Fruit fly (Drosophila melanogaster) whole organism, embryonic: ENCODE data around the gene dbo.

ENCODE experiments used
- Awh ChIP-seq: fragments of 200-800 bp; sonication (Bioruptor generic); IDR thresholded peaks from 2 replicates; pipeline ENCODE4, ENCODE4 v1.3.6; 2022; ENCODE audit warnings: missing biosample characterization, missing genetic modification characterization
- B-H2 ChIP-seq: fragments of 200-800 bp; sonication (Bioruptor generic); optimal IDR thresholded peaks from 2 replicates; lab custom pipeline; 2018; ENCODE audit warnings: missing biosample characterization, mild to moderate bottlenecking, missing genetic modification characterization
- BtbVII ChIP-seq: fragments of 200-800 bp; sonication (Bioruptor generic); optimal IDR thresholded peaks from 3 replicates; lab custom pipeline; 2017; ENCODE audit warnings: missing biosample characterization, mild to moderate bottlenecking, missing genetic modification characterization
- CG10209 ChIP-seq: fragments of 200-800 bp; sonication (Bioruptor generic); optimal IDR thresholded peaks from 3 replicates; lab custom pipeline; 2017; ENCODE audit warnings: missing biosample characterization, mild to moderate bottlenecking, missing genetic modification characterization, missing genetic modification reagents
- CG10959 ChIP-seq: fragments of 200-800 bp; sonication (Bioruptor generic); IDR thresholded peaks from 2 replicates; pipeline ENCODE4 v1.3.6; 2022; ENCODE audit warnings: missing biosample characterization, missing genetic modification characterization
- CG11504 ChIP-seq: fragments of 200-800 bp; sonication (Bioruptor generic); optimal IDR thresholded peaks from 3 replicates; lab custom pipeline; 2019; ENCODE audit warnings: missing biosample characterization, mild to moderate bottlenecking, missing genetic modification characterization, moderate library complexity
- CG13424 ChIP-seq: fragments of 200-800 bp; sonication (Bioruptor generic); optimal IDR thresholded peaks from 2 replicates; lab custom pipeline; 2019; ENCODE audit warnings: missing biosample characterization, mild to moderate bottlenecking, missing genetic modification characterization, moderate library complexity
- CG17802 ChIP-seq: fragments of 200-800 bp; sonication (Bioruptor generic); optimal IDR thresholded peaks from 2 replicates; lab custom pipeline; 2018; ENCODE audit warnings: missing biosample characterization, mild to moderate bottlenecking, missing genetic modification characterization, moderate library complexity
- CG18764 ChIP-seq: fragments of 200-800 bp; sonication (Bioruptor generic); optimal IDR thresholded peaks from 3 replicates; lab custom pipeline; 2016; ENCODE audit warnings: missing biosample characterization, missing genetic modification characterization
- CG2678 ChIP-seq: fragments of 200-800 bp; sonication (Bioruptor generic); optimal IDR thresholded peaks from 3 replicates; lab custom pipeline; 2019; ENCODE audit warnings: missing biosample characterization, mild to moderate bottlenecking, missing genetic modification characterization, moderate library complexity
- CG30403 ChIP-seq: fragments of 200-800 bp; sonication (Bioruptor generic); optimal IDR thresholded peaks from 3 replicates; lab custom pipeline; 2016; ENCODE audit warnings: missing biosample characterization, missing genetic modification characterization
- CG31388 ChIP-seq: fragments of 200-800 bp; sonication (Bioruptor generic); optimal IDR thresholded peaks from 2 replicates; lab custom pipeline; 2016; ENCODE audit warnings: missing biosample characterization, missing genetic modification characterization
- CG3163 ChIP-seq: fragments of 200-800 bp; sonication (Bioruptor generic); optimal IDR thresholded peaks from 3 replicates; lab custom pipeline; 2016; ENCODE audit warnings: missing biosample characterization, missing genetic modification characterization
- CG4404 ChIP-seq: fragments of 200-800 bp; sonication (Bioruptor generic); IDR thresholded peaks from 2 replicates; pipeline ENCODE4 v1.3.6; 2022; ENCODE audit warnings: missing biosample characterization, missing genetic modification characterization
- CG5180 ChIP-seq: fragments of 200-800 bp; sonication (Bioruptor generic); optimal IDR thresholded peaks from 3 replicates; lab custom pipeline; 2017; ENCODE audit warnings: missing biosample characterization, missing genetic modification characterization, mild to moderate bottlenecking, moderate library complexity, missing genetic modification reagents
- CG6654 ChIP-seq: fragments of 200-800 bp; sonication (Bioruptor generic); optimal IDR thresholded peaks from 2 replicates; lab custom pipeline; 2017; ENCODE audit warnings: missing biosample characterization, mild to moderate bottlenecking, missing genetic modification characterization
- CG7928 ChIP-seq: fragments of 200-800 bp; sonication (Bioruptor generic); optimal IDR thresholded peaks from 2 replicates; lab custom pipeline; 2017; ENCODE audit warnings: missing biosample characterization, mild to moderate bottlenecking, missing genetic modification characterization
- CG7987 ChIP-seq: fragments of 200-800 bp; sonication (Bioruptor generic); optimal IDR thresholded peaks from 2 replicates; lab custom pipeline; 2018; ENCODE audit warnings: missing biosample characterization, mild to moderate bottlenecking, missing genetic modification characterization, moderate library complexity
- CG8388 ChIP-seq: fragments of 200-800 bp; sonication (Bioruptor generic); optimal IDR thresholded peaks from 2 replicates; lab custom pipeline; 2019; ENCODE audit warnings: missing biosample characterization, mild to moderate bottlenecking, missing genetic modification characterization, moderate library complexity
- CG9797 ChIP-seq: fragments of 200-800 bp; sonication (Bioruptor generic); optimal IDR thresholded peaks from 3 replicates; lab custom pipeline; 2018; ENCODE audit warnings: missing biosample characterization, mild to moderate bottlenecking, missing genetic modification characterization
- Chrac-16 ChIP-seq: fragments of 200-800 bp; sonication (Bioruptor generic); optimal IDR thresholded peaks from 3 replicates; lab custom pipeline; 2016; ENCODE audit warnings: missing biosample characterization, missing genetic modification characterization
- D19A ChIP-seq: fragments of 200-800 bp; optimal IDR thresholded peaks from 3 replicates; lab custom pipeline; 2019; ENCODE audit warnings: missing biosample characterization, mild to moderate bottlenecking, missing genetic modification characterization, moderate library complexity
- Doc3 ChIP-seq: fragments of 200-800 bp; sonication (Bioruptor generic); IDR thresholded peaks from 3 replicates; pipeline ENCODE4 v1.3.6; 2022; ENCODE audit warnings: missing biosample characterization, missing genetic modification characterization; ENCODE audit not compliant: partially characterized antibody
- Fer2 ChIP-seq: fragments of 200-800 bp; sonication (Bioruptor generic); optimal IDR thresholded peaks from 2 replicates; lab custom pipeline; 2018; ENCODE audit warnings: missing biosample characterization, mild to moderate bottlenecking, missing genetic modification characterization, moderate library complexity
- HLH3B ChIP-seq: fragments of 200-800 bp; sonication (Bioruptor generic); IDR thresholded peaks from 2 replicates; pipeline ENCODE4 v1.3.6; 2022; ENCODE audit warnings: missing biosample characterization, missing genetic modification characterization
- HLH54F ChIP-seq: fragments of 200-800 bp; sonication (Bioruptor generic); optimal IDR thresholded peaks from 3 replicates; lab custom pipeline; 2016; ENCODE audit warnings: missing biosample characterization, missing genetic modification characterization
- Hey ChIP-seq: fragments of 200-800 bp; sonication (Bioruptor generic); optimal IDR thresholded peaks from 3 replicates; lab custom pipeline; 2018; ENCODE audit warnings: missing biosample characterization, mild to moderate bottlenecking, missing genetic modification characterization
- HmgZ ChIP-seq: fragments of 200-800 bp; sonication (Bioruptor generic); optimal IDR thresholded peaks from 2 replicates; lab custom pipeline; 2018; ENCODE audit warnings: missing biosample characterization, mild to moderate bottlenecking, missing genetic modification characterization
- Hmr ChIP-seq: fragments of 200-800 bp; sonication (Bioruptor generic); optimal IDR thresholded peaks from 3 replicates; lab custom pipeline; 2017; ENCODE audit warnings: mild to moderate bottlenecking, missing biosample characterization, missing genetic modification reagents, missing genetic modification characterization
- MBD-R2 ChIP-seq: fragments of 200-800 bp; sonication (Bioruptor generic); IDR thresholded peaks from 2 replicates; pipeline ENCODE4 v1.3.6; 2022; ENCODE audit warnings: missing biosample characterization, missing genetic modification characterization
- Med ChIP-seq: fragments of 200-800 bp; sonication (Bioruptor generic); peaks from one replicate; lab custom pipeline; 2016; ENCODE audit warnings: missing biosample characterization, missing genetic modification characterization, mild to moderate bottlenecking, inconsistent platforms, moderate library complexity
- Oaz ChIP-seq: fragments of 200-800 bp; sonication (Bioruptor generic); IDR thresholded peaks from 2 replicates; pipeline ENCODE4 v1.3.6; 2022; ENCODE audit warnings: missing biosample characterization, missing genetic modification characterization
- Sox102F ChIP-seq: fragments of 200-800 bp; sonication (Bioruptor generic); optimal IDR thresholded peaks from 2 replicates; lab custom pipeline; 2018; ENCODE audit warnings: missing biosample characterization, mild to moderate bottlenecking, missing genetic modification characterization, moderate library complexity
- Ssrp ChIP-seq: fragments of 200-800 bp; sonication (Bioruptor generic); optimal IDR thresholded peaks from 2 replicates; lab custom pipeline; 2018; ENCODE audit warnings: missing biosample characterization, mild to moderate bottlenecking, missing genetic modification characterization, moderate library complexity
- Trl ChIP-seq, 3 experiments: fragments of >200 bp in 2 of 3; fragments of 200-800 bp in 1 of 3; sonication (Bioruptor generic) in 1 of 3; optimal IDR thresholded peaks; 2 replicates in 1 of 3; 3 replicates in 2 of 3; lab custom pipeline; 2016 to 2017; ENCODE audit warnings: missing biosample characterization in 1 of 3, missing genetic modification characterization in 1 of 3
- cato ChIP-seq: fragments of 200-800 bp; sonication (Bioruptor generic); optimal IDR thresholded peaks from 2 replicates; lab custom pipeline; 2016; ENCODE audit warnings: missing biosample characterization, missing genetic modification characterization, borderline replicate concordance
- dimm ChIP-seq: fragments of 200-800 bp; sonication (Bioruptor generic); IDR thresholded peaks from 2 replicates; pipeline ENCODE4 v1.3.6; 2022; ENCODE audit warnings: missing biosample characterization, missing genetic modification characterization
- dmrt11E ChIP-seq: fragments of 200-800 bp; sonication (Bioruptor generic); optimal IDR thresholded peaks from 3 replicates; lab custom pipeline; 2018; ENCODE audit warnings: missing biosample characterization, mild to moderate bottlenecking, missing genetic modification characterization, moderate library complexity
- ewg ChIP-seq: fragments of 200-800 bp; sonication (Bioruptor generic); optimal IDR thresholded peaks from 3 replicates; lab custom pipeline; 2017; ENCODE audit warnings: mild to moderate bottlenecking, missing biosample characterization, missing genetic modification reagents, missing genetic modification characterization
- fd3F ChIP-seq: fragments of 200-800 bp; sonication (Bioruptor generic); optimal IDR thresholded peaks from 2 replicates; lab custom pipeline; 2018; ENCODE audit warnings: missing biosample characterization, mild to moderate bottlenecking, missing genetic modification characterization, moderate library complexity
- h ChIP-seq: fragments of >200 bp; optimal IDR thresholded peaks from 2 replicates; lab custom pipeline; 2017
- luna ChIP-seq: fragments of 200-800 bp; sonication (Bioruptor generic); optimal IDR thresholded peaks from 2 replicates; lab custom pipeline; 2016; ENCODE audit warnings: missing biosample characterization, missing genetic modification characterization
- odd ChIP-seq: fragments of 200-800 bp; sonication (Bioruptor generic); optimal IDR thresholded peaks from 2 replicates; lab custom pipeline; 2017; ENCODE audit warnings: missing biosample characterization, mild to moderate bottlenecking, missing genetic modification characterization
- org-1 ChIP-seq: fragments of 200-800 bp; sonication (Bioruptor generic); optimal IDR thresholded peaks from 2 replicates; lab custom pipeline; 2017; ENCODE audit warnings: missing biosample characterization, missing genetic modification characterization
- pita ChIP-seq: fragments of 200-800 bp; sonication (Bioruptor generic); optimal IDR thresholded peaks from 2 replicates; lab custom pipeline; 2017; ENCODE audit warnings: missing biosample characterization, mild to moderate bottlenecking, missing genetic modification characterization
- pzg ChIP-seq: fragments of 200-800 bp; sonication (Bioruptor generic); optimal IDR thresholded peaks from 3 replicates; lab custom pipeline; 2018; ENCODE audit warnings: missing biosample characterization, mild to moderate bottlenecking, missing genetic modification characterization, moderate library complexity
- rib ChIP-seq: fragments of 200-800 bp; sonication (Bioruptor generic); IDR thresholded peaks from 2 replicates; pipeline ENCODE4 v1.3.6; 2022; ENCODE audit warnings: missing biosample characterization, missing genetic modification characterization
- row ChIP-seq: fragments of 200-800 bp; sonication (Bioruptor generic); IDR thresholded peaks from 3 replicates; pipeline ENCODE4 v1.3.6; 2022; ENCODE audit warnings: missing biosample characterization, missing genetic modification characterization
- scrt ChIP-seq: fragments of 200-800 bp; sonication (Bioruptor generic); optimal IDR thresholded peaks from 2 replicates; lab custom pipeline; 2018; ENCODE audit warnings: missing biosample characterization, mild to moderate bottlenecking, missing genetic modification characterization, moderate library complexity
- wek ChIP-seq: fragments of 200-800 bp; sonication (Bioruptor generic); optimal IDR thresholded peaks from 3 replicates; lab custom pipeline; 2018; ENCODE audit warnings: missing biosample characterization, mild to moderate bottlenecking, missing genetic modification characterization, moderate library complexity

Gene dbo

DNA sequence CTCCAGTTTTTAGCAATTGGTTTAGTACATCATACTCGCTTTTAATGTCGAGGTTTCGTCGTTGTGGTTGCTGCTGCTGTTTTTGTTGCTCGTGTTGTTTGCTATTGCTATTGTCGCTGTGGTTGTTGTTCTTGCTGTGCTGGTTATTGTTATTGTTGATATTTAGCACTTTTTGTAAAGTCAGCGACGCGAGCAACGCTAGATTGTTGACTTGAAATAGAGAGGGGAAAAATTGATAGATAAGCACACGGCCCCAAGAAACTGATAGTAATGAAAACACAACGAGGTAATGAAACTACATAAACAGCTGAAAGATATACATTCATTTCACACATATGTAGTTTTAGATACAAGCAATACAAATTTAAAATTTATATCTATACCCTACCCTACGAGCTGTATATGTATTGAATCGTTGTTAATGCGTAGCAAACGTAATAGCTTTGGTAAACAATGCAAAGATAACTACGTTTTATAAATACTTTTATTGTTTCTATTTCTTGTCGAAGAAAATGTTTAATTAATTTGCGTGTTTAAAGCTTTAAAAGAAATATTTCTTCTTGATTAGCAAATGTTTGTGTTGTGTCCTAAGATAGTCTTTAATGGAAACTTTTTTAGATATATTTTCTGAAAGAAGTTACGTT lies 2.8 kb upstream of the dbo start (continued):
- TF ChIP-seq CG10959, result no peak
- TF ChIP-seq CG30403 (GFP tag; lab: Kevin White, UChicago), result no peak
- peak; percentile 17 for TF ChIP-seq CG13424 (tag; lab: Kevin White, UChicago)
- no peak for TF ChIP-seq org-1
- TF ChIP-seq HmgZ (tag; lab: Kevin White, UChicago), result peak; percentile 34
- TF ChIP-seq luna (GFP tag; lab: Kevin White, UChicago), result no peak
- TF ChIP-seq Awh (GFP tag; lab: Robert Waterston, UW), result no peak
- TF ChIP-seq BtbVII, result no peak
- 0 out of 3 replicates have a peak, but pooled peaks have one; percentile 5 for TF ChIP-seq row
- TF ChIP-seq CG18764 (GFP tag; lab: Kevin White, UChicago), result no peak
- no peak for TF ChIP-seq dimm
- TF ChIP-seq odd (GFP tag; lab: Kevin White, UChicago), result peak; percentile 14
- no peak for TF ChIP-seq ewg (GFP tag; lab: Kevin White, UChicago)
- TF ChIP-seq HLH54F (GFP tag; lab: Kevin White, UChicago), result no peak
- no peak for TF ChIP-seq Trl (optimal IDR thresholded peaks at IDR 0.05; lab: Kevin White, UChicago)
- TF ChIP-seq Trl (GFP tag; optimal IDR thresholded peaks at IDR 0.05; lab: Kevin White, UChicago), result no peak
- TF ChIP-seq rib (GFP tag; lab: Robert Waterston, UW), result no peak
- no peak for TF ChIP-seq HLH3B (GFP tag; lab: Robert Waterston, UW)
- peak; percentile 10 for TF ChIP-seq Hey (tag; lab: Kevin White, UChicago)
- no peak for TF ChIP-seq pita (GFP tag; lab: Kevin White, UChicago)
- TF ChIP-seq CG17802 (tag; lab: Kevin White, UChicago), result no peak
- TF ChIP-seq D19A (tag; lab: Kevin White, UChicago), result peak; percentile 74
- TF ChIP-seq fd3F, result no peak
- TF ChIP-seq dmrt11E (tag; lab: Kevin White, UChicago), result no peak
- no peak for TF ChIP-seq CG6654 (GFP tag; lab: Kevin White, UChicago)
- TF ChIP-seq CG5180 (GFP tag; lab: Kevin White, UChicago), result no peak
- TF ChIP-seq cato (GFP tag; lab: Kevin White, UChicago), result no peak
- no peak for TF ChIP-seq MBD-R2 (GFP tag; lab: Robert Waterston, UW)
- no peak for TF ChIP-seq CG31388 (GFP tag; lab: Kevin White, UChicago)
- TF ChIP-seq CG7987 (GFP tag; lab: Kevin White, UChicago), result peak; percentile 27
- TF ChIP-seq Doc3 (GFP tag; lab: Robert Waterston, UW), result no peak
- TF ChIP-seq Sox102F (GFP tag; lab: Kevin White, UChicago), result no peak
- no peak for TF ChIP-seq CG4404
- TF ChIP-seq CG2678 (tag; lab: Kevin White, UChicago), result peak; percentile 32
- TF ChIP-seq Chrac-16, result no peak
- TF ChIP-seq CG3163, result no peak
- TF ChIP-seq CG10209 (GFP tag; lab: Kevin White, UChicago), result no peak
- no peak for TF ChIP-seq scrt (GFP tag; lab: Kevin White, UChicago)
- peak; percentile 5 for TF ChIP-seq wek
- no peak for TF ChIP-seq CG8388 (GFP tag; lab: Kevin White, UChicago)
- TF ChIP-seq Med (GFP tag; lab: Kevin White, UChicago), result peak; percentile 58
- peak; percentile 22 for TF ChIP-seq B-H2 (GFP tag; lab: Kevin White, UChicago)
- TF ChIP-seq Hmr (GFP tag; lab: Kevin White, UChicago), result peak; percentile 15
- TF ChIP-seq h, result no peak
- no peak for TF ChIP-seq Oaz (GFP tag; lab: Robert Waterston, UW)
- TF ChIP-seq CG11504, result peak; percentile 14
- TF ChIP-seq CG7928 (GFP tag; lab: Kevin White, UChicago), result no peak
- no peak for TF ChIP-seq Ssrp (tag; lab: Kevin White, UChicago)
- no peak for TF ChIP-seq CG9797 (GFP tag; lab: Kevin White, UChicago)
- TF ChIP-seq Fer2, result no peak
- TF ChIP-seq pzg, result no peak
